Fruit fly (Drosophila melanogaster): ENCODE data around the gene CG15219.

CG15219 gene

dm6 chr2L:22132984-22133383 lies 27.7 kb upstream of the CG15219 start (continued):
- TF ChIP-seq CG2199 (GFP tag; IDR thresholded peaks at IDR 0.05) (0 out of 3 replicates have a peak, but pooled peaks have one; percentile 11), Gsc (GFP tag; IDR thresholded peaks at IDR 0.05) (no peak), CG7786 (GFP tag; optimal IDR thresholded peaks at IDR 0.05) (no peak), wek (GFP tag; optimal IDR thresholded peaks at IDR 0.05) (peak; percentile 77), da (GFP tag; optimal IDR thresholded peaks at IDR 0.05) (no peak), Drgx (GFP tag; IDR thresholded peaks at IDR 0.05) (no peak), D (optimal IDR thresholded peaks at IDR 0.05) (no peak), D (GFP tag; optimal IDR thresholded peaks at IDR 0.05) (no peak), ttk (GFP tag; IDR thresholded peaks at IDR 0.05) (no peak), Med (GFP tag) (no peak), Dref (GFP tag; IDR thresholded peaks at IDR 0.05) (no peak), rib (GFP tag; IDR thresholded peaks at IDR 0.05) (no peak), so (GFP tag; IDR thresholded peaks at IDR 0.05) (no peak)

dm6 chr2L:22131171-22131675 lies 25.9 kb upstream of the CG15219 start, which contains the start of gene CG42748:
Gene CG42748 (plus strand): TSS chr2L:22131221.
- TF ChIP-seq Myb (GFP tag; optimal IDR thresholded peaks at IDR 0.05) (no peak), Gug (GFP tag; IDR thresholded peaks at IDR 0.05) (peak; percentile 67; the same call in 1 of the 4 replicates), CG3995 (GFP tag; optimal IDR thresholded peaks at IDR 0.05) (peak; percentile 65), schlank (tag; optimal IDR thresholded peaks at IDR 0.05) (no peak), Sry-δ (GFP tag; optimal IDR thresholded peaks at IDR 0.05) (peak; percentile 28), tna (GFP tag; IDR thresholded peaks at IDR 0.05; ENCODE audit: partially characterized antibody) (peak; percentile 55; the same call in 1 of the 2 replicates), sug (tag; optimal IDR thresholded peaks at IDR 0.05) (peak; percentile 59), phol (tag; optimal IDR thresholded peaks at IDR 0.05) (peak; percentile 41), slbo (GFP tag; IDR thresholded peaks at IDR 0.05) (peak; percentile 54; the same call in 1 of the 2 replicates), stc (GFP tag; IDR thresholded peaks at IDR 0.05) (peak; percentile 18; the same call in 1 of the 2 replicates), Lhr (GFP tag; optimal IDR thresholded peaks at IDR 0.05) (no peak), CG15479 (GFP tag; optimal IDR thresholded peaks at IDR 0.05) (peak; percentile 45), HLHmδ (GFP tag; optimal IDR thresholded peaks at IDR 0.05) (no peak), shn (GFP tag; optimal IDR thresholded peaks at IDR 0.05) (peak; percentile 5), CG14710 (tag; optimal IDR thresholded peaks at IDR 0.05) (peak; percentile 10), CG17829 (tag; optimal IDR thresholded peaks at IDR 0.05) (peak; percentile 7), CG18476 (GFP tag; optimal IDR thresholded peaks at IDR 0.05) (no peak), CG15696 (tag; optimal IDR thresholded peaks at IDR 0.05) (peak; percentile 25), sna (GFP tag; IDR thresholded peaks at IDR 0.05; ENCODE audit: partially characterized antibody) (peak; percentile 57; the same call in 1 of the 2 replicates), CG8089 (GFP tag; optimal IDR thresholded peaks at IDR 0.05) (peak; percentile 14), grau (tag; optimal IDR thresholded peaks at IDR 0.05) (peak; percentile 8), ap (GFP tag; IDR thresholded peaks at IDR 0.05) (no peak), Meics (GFP tag; optimal IDR thresholded peaks at IDR 0.05) (peak; percentile 13), Xrp1 (GFP tag; IDR thresholded peaks at IDR 0.05) (peak; percentile 29; the same call in 1 of the 2 replicates), gt (GFP tag; IDR thresholded peaks at IDR 0.05) (no peak), Med (GFP tag) (peak; percentile 71), BEAF-32 (GFP tag; optimal IDR thresholded peaks at IDR 0.05) (peak; percentile 34), CG13894 (tag; optimal IDR thresholded peaks at IDR 0.05) (peak; percentile 42), Bgb (GFP tag; IDR thresholded peaks at IDR 0.05; ENCODE audit: partially characterized antibody) (peak; percentile 75), CG8290 (GFP tag; optimal IDR thresholded peaks at IDR 0.05) (no peak), CG8290 (tag; optimal IDR thresholded peaks at IDR 0.05) (peak in 1 of 2 experiments; percentile 55), CG7357 (GFP tag; IDR thresholded peaks at IDR 0.05) (peak; percentile 82), CG15514 (GFP tag; optimal IDR thresholded peaks at IDR 0.05) (peak; percentile 34), BtbVII (GFP tag; optimal IDR thresholded peaks at IDR 0.05) (no peak), CG12391 (tag; optimal IDR thresholded peaks at IDR 0.05) (peak; percentile 13), pzg (GFP tag; optimal IDR thresholded peaks at IDR 0.05) (peak; percentile 52), sqz (GFP tag; optimal IDR thresholded peaks at IDR 0.05) (peak; percentile 1), pros (GFP tag; optimal IDR thresholded peaks at IDR 0.05) (peak; percentile 19)
